Worm (Caenorhabditis elegans) whole organism, L3 larva: ENCODE data around the gene Y41D4B.4.

Source experiments
- fkh-2 ChIP-seq: fragments of 150-350 bp; optimal IDR thresholded peaks from 2 replicates; lab custom pipeline; 2014; ENCODE audit warnings: missing biosample characterization, missing genetic modification reagents, missing genetic modification characterization
- lin-15B ChIP-seq: fragments of 150-350 bp; optimal IDR thresholded peaks from 2 replicates; lab custom pipeline; 2014; ENCODE audit warnings: missing biosample characterization, missing genetic modification characterization
- mml-1 ChIP-seq: fragments of 150-350 bp; sonication (generic microtip); optimal IDR thresholded peaks from 3 replicates; lab custom pipeline; 2014; ENCODE audit warnings: missing biosample characterization, missing genetic modification characterization
- nhr-11 ChIP-seq: fragments of 150-350 bp; optimal IDR thresholded peaks from 2 replicates; lab custom pipeline; 2014; ENCODE audit warnings: missing biosample characterization, missing genetic modification characterization
- nhr-28 ChIP-seq: fragments of 150-350 bp; optimal IDR thresholded peaks from 2 replicates; lab custom pipeline; 2014; ENCODE audit warnings: missing biosample characterization, missing genetic modification characterization

DNA sequence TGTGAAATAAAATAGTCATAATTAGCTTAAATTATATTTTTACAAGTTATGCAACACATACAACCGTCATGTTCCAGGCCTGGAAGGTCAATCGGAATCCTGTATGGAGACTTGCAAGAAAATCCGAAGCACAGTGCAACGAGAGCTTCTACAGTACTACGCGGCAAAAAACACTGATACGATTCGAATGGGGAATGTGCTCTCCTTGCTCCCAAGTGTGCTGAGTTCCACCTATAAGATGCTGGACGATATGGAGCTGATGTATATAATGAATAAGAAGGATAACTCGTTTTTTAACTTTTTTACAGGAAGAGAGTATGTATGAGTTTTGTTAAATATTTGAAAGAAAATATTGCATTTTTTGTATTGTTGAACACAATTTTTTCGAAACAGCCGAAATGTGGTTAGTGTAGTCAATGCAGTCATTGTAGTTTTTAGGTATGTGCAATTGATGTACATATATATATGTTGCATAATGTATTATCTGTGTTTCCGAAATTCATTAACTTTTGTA is 33.5 kb upstream of the Y41D4B.4 start, which contains the start of gene nhr-146:
- TF ChIP-seq fkh-2 (tag; lab: Kevin White, UChicago) (no peak), lin-15B (tag; lab: Kevin White, UChicago) (no peak), nhr-28 (tag; lab: Kevin White, UChicago) (no peak), mml-1 (tag; lab: Kevin White, UChicago) (no peak), nhr-11 (tag; lab: Kevin White, UChicago) (no peak)
